Worm (Caenorhabditis elegans): ENCODE data around the gene ZK742.4.

The ZK742.4 gene

ce11 chrV:7804064-7804800, 7.4 kb downstream of the ZK742.4 start, which contains the start of gene uvs-1:
Gene uvs-1 (minus strand): TSS chrV:7804208.
- TF ChIP-seq sox-4 (tag; optimal IDR thresholded peaks at IDR 0.05) (no peak), nhr-20 (tag; optimal IDR thresholded peaks at IDR 0.05) (peak; percentile 65), ceh-63 (GFP tag; optimal IDR thresholded peaks at IDR 0.05) (no peak), unc-62 (GFP tag; optimal IDR thresholded peaks at IDR 0.05) (no peak), fkh-10 (GFP tag; optimal IDR thresholded peaks at IDR 0.05) (peak; percentile 17), fkh-4 (tag; optimal IDR thresholded peaks at IDR 0.05; ENCODE audit: borderline replicate concordance) (no peak), lsy-2 (tag; optimal IDR thresholded peaks at IDR 0.05) (peak; percentile 20 to 43), Y116A8C.19 (tag; optimal IDR thresholded peaks at IDR 0.05; ENCODE audit: borderline replicate concordance) (no peak), nhr-47 (tag; optimal IDR thresholded peaks at IDR 0.05) (peak; percentile 57), egl-13 (tag; optimal IDR thresholded peaks at IDR 0.05) (no peak), mep-1 (tag; optimal IDR thresholded peaks at IDR 0.05) (peak; percentile 57), vab-15 (tag; optimal IDR thresholded peaks at IDR 0.05) (peak; percentile 64), pag-3 (tag; optimal IDR thresholded peaks at IDR 0.05; ENCODE audit: borderline replicate concordance, insufficient read depth) (no peak), nhr-85 (tag) (peak; percentile 91), swsn-7 (tag; optimal IDR thresholded peaks at IDR 0.05) (no peak), mdl-1 (tag; optimal IDR thresholded peaks at IDR 0.05) (peak in 1 of 2 experiments; percentile 69), nhr-11 (tag; optimal IDR thresholded peaks at IDR 0.05) (no peak), nhr-84 (tag; optimal IDR thresholded peaks at IDR 0.05) (no peak), fos-1 (tag; optimal IDR thresholded peaks at IDR 0.05) (no peak), C04F5.9 (tag; optimal IDR thresholded peaks at IDR 0.05) (no peak), xbp-1 (tag; optimal IDR thresholded peaks at IDR 0.05) (peak; percentile 37), F16B12.6 (tag; optimal IDR thresholded peaks at IDR 0.05) (peak; percentile 28), sup-37 (GFP tag; optimal IDR thresholded peaks at IDR 0.05) (peak; percentile 57), dsc-1 (tag; optimal IDR thresholded peaks at IDR 0.05) (no peak), ztf-11 (tag; optimal IDR thresholded peaks at IDR 0.05) (no peak), isw-1 (GFP tag; IDR thresholded peaks at IDR 0.05) (no peak), lin-35 (GFP tag; optimal IDR thresholded peaks at IDR 0.05) (peak; percentile 50 to 57), irx-1 (tag; optimal IDR thresholded peaks at IDR 0.05) (peak; percentile 46), nhr-237 (tag; optimal IDR thresholded peaks at IDR 0.05) (no peak), hpl-2 (GFP tag; optimal IDR thresholded peaks at IDR 0.05) (no peak), nhr-76 (tag; optimal IDR thresholded peaks at IDR 0.05) (no peak), zip-4 (GFP tag; optimal IDR thresholded peaks at IDR 0.05) (no peak), ets-5 (GFP tag; IDR thresholded peaks at IDR 0.05) (no peak), unc-86 (tag; optimal IDR thresholded peaks at IDR 0.05) (peak; percentile 8), ceh-90 (tag; optimal IDR thresholded peaks at IDR 0.05) (no peak), blmp-1 (tag; optimal IDR thresholded peaks at IDR 0.05) (peak; percentile 79), snu-23 (GFP tag; optimal IDR thresholded peaks at IDR 0.05) (peak; percentile 40), C16A3.4 (tag; optimal IDR thresholded peaks at IDR 0.05) (peak; percentile 47), hlh-17 (GFP tag; optimal IDR thresholded peaks at IDR 0.05; ENCODE audit: borderline replicate concordance) (no peak), ceh-82 (tag; optimal IDR thresholded peaks at IDR 0.05) (peak in 2 of 3 experiments; percentile 20 to 78), ztf-4 (tag; optimal IDR thresholded peaks at IDR 0.05) (no peak), mef-2 (tag; optimal IDR thresholded peaks at IDR 0.05) (no peak), rnt-1 (tag; optimal IDR thresholded peaks at IDR 0.05) (peak; percentile 37), lin-14 (GFP tag; optimal IDR thresholded peaks at IDR 0.05) (peak; percentile 78), jun-1 (tag; optimal IDR thresholded peaks at IDR 0.05) (no peak), alr-1 (tag; optimal IDR thresholded peaks at IDR 0.05; ENCODE audit: borderline replicate concordance) (no peak), nhr-12 (tag; optimal IDR thresholded peaks at IDR 0.05) (no peak), pax-3 (tag; optimal IDR thresholded peaks at IDR 0.05) (no peak), elt-2 (tag; optimal IDR thresholded peaks at IDR 0.05) (peak; percentile 38), lin-15B (tag; optimal IDR thresholded peaks at IDR 0.05) (peak; percentile 59), ceh-8 (GFP tag; optimal IDR thresholded peaks at IDR 0.05) (no peak)
